Fruit fly (Drosophila melanogaster) whole organism, embryonic: ENCODE results near the gene BNIP3.

Source experiments
- Abd-B ChIP-seq: fragments of 200-800 bp; sonication (Bioruptor generic); optimal IDR thresholded peaks from 2 replicates; lab custom pipeline; 2018; ENCODE audit warnings: missing biosample characterization, mild to moderate bottlenecking, missing genetic modification characterization, moderate library complexity
- Asciz ChIP-seq: fragments of 200-800 bp; sonication (Bioruptor generic); optimal IDR thresholded peaks from 2 replicates; lab custom pipeline; 2017; ENCODE audit warnings: missing biosample characterization, mild to moderate bottlenecking, missing genetic modification characterization, missing genetic modification reagents
- Atf6 ChIP-seq: fragments of 200-800 bp; sonication (Bioruptor generic); IDR thresholded peaks from 2 replicates; pipeline ENCODE4 v1.3.6; 2022; ENCODE audit warnings: missing biosample characterization, missing genetic modification characterization
- CG10366 ChIP-seq: fragments of 200-800 bp; sonication (Bioruptor generic); IDR thresholded peaks from 2 replicates; pipeline ENCODE4 v1.3.6; 2022; ENCODE audit warnings: missing biosample characterization, missing genetic modification characterization
- CG10462 ChIP-seq: fragments of 200-800 bp; sonication (Bioruptor generic); optimal IDR thresholded peaks from 2 replicates; lab custom pipeline; 2016; ENCODE audit warnings: missing biosample characterization, missing genetic modification characterization
- CG10543 ChIP-seq: fragments of 200-800 bp; sonication (Bioruptor generic); optimal IDR thresholded peaks from 3 replicates; lab custom pipeline; 2017; ENCODE audit warnings: missing biosample characterization, mild to moderate bottlenecking, missing genetic modification characterization, moderate library complexity
- CG13424 ChIP-seq: fragments of 200-800 bp; sonication (Bioruptor generic); optimal IDR thresholded peaks from 2 replicates; lab custom pipeline; 2019; ENCODE audit warnings: missing biosample characterization, mild to moderate bottlenecking, missing genetic modification characterization, moderate library complexity
- CG14965 ChIP-seq: fragments of 200-800 bp; sonication (Bioruptor generic); optimal IDR thresholded peaks from 2 replicates; lab custom pipeline; 2016; ENCODE audit warnings: missing biosample characterization, missing genetic modification characterization, borderline replicate concordance
- CG15011 ChIP-seq: fragments of 200-800 bp; sonication (Bioruptor generic); optimal IDR thresholded peaks from 3 replicates; lab custom pipeline; 2018; ENCODE audit warnings: missing biosample characterization, mild to moderate bottlenecking, missing genetic modification characterization
- CG15696 ChIP-seq: fragments of 200-800 bp; sonication (Bioruptor generic); optimal IDR thresholded peaks from 2 replicates; lab custom pipeline; 2019; ENCODE audit warnings: missing biosample characterization, mild to moderate bottlenecking, missing genetic modification characterization, moderate library complexity
- CG16813 ChIP-seq: fragments of 200-800 bp; sonication (Bioruptor generic); IDR thresholded peaks from 3 replicates; pipeline ENCODE4 v1.3.6; 2022; ENCODE audit warnings: missing biosample characterization, missing genetic modification characterization; ENCODE audit not compliant: partially characterized antibody
- CG16815 ChIP-seq: fragments of 200-800 bp; sonication (Bioruptor generic); optimal IDR thresholded peaks from 3 replicates; lab custom pipeline; 2017; ENCODE audit warnings: missing biosample characterization, mild to moderate bottlenecking, missing genetic modification characterization
- CG17186 ChIP-seq: fragments of 200-800 bp; sonication (Bioruptor generic); optimal IDR thresholded peaks from 3 replicates; lab custom pipeline; 2017; ENCODE audit warnings: missing biosample characterization, missing genetic modification reagents, missing genetic modification characterization
- CG3065 ChIP-seq: fragments of 200-800 bp; sonication (Bioruptor generic); optimal IDR thresholded peaks from 2 replicates; lab custom pipeline; 2016; ENCODE audit warnings: missing biosample characterization, missing genetic modification characterization
- CG3163 ChIP-seq: fragments of 200-800 bp; sonication (Bioruptor generic); optimal IDR thresholded peaks from 3 replicates; lab custom pipeline; 2016; ENCODE audit warnings: missing biosample characterization, missing genetic modification characterization
- CG4360 ChIP-seq: fragments of 200-800 bp; sonication (Bioruptor generic); IDR thresholded peaks from 2 replicates; pipeline ENCODE4 v1.3.6; 2022; ENCODE audit warnings: missing biosample characterization, missing genetic modification characterization
- CG4730 ChIP-seq: fragments of 200-800 bp; sonication (Bioruptor generic); IDR thresholded peaks from 2 replicates; pipeline ENCODE4 v1.3.6; 2022; ENCODE audit warnings: missing biosample characterization, missing genetic modification characterization
- CG5245 ChIP-seq: fragments of 200-800 bp; sonication (Bioruptor generic); optimal IDR thresholded peaks from 3 replicates; lab custom pipeline; 2016; ENCODE audit warnings: missing biosample characterization, missing genetic modification characterization
- CG6254 ChIP-seq: fragments of 200-800 bp; sonication (Bioruptor generic); optimal IDR thresholded peaks from 3 replicates; lab custom pipeline; 2017; ENCODE audit warnings: mild to moderate bottlenecking, missing biosample characterization, missing genetic modification reagents, missing genetic modification characterization
- CG6791 ChIP-seq: fragments of 200-800 bp; sonication (Bioruptor generic); IDR thresholded peaks from 3 replicates; pipeline ENCODE4 v1.3.6; 2022; ENCODE audit warnings: missing biosample characterization, missing genetic modification characterization; ENCODE audit not compliant: partially characterized antibody
- CG7556 ChIP-seq: fragments of 200-800 bp; sonication (Bioruptor generic); optimal IDR thresholded peaks from 2 replicates; lab custom pipeline; 2017; ENCODE audit warnings: missing biosample characterization, mild to moderate bottlenecking, missing genetic modification characterization
- CG7786 ChIP-seq: fragments of 200-800 bp; sonication (Bioruptor generic); optimal IDR thresholded peaks from 2 replicates; lab custom pipeline; 2016; ENCODE audit warnings: missing biosample characterization, missing genetic modification characterization
- CG7928 ChIP-seq: fragments of 200-800 bp; sonication (Bioruptor generic); optimal IDR thresholded peaks from 2 replicates; lab custom pipeline; 2017; ENCODE audit warnings: missing biosample characterization, mild to moderate bottlenecking, missing genetic modification characterization
- CG8089 ChIP-seq: fragments of 200-800 bp; sonication (Bioruptor generic); optimal IDR thresholded peaks from 3 replicates; lab custom pipeline; 2016; ENCODE audit warnings: missing biosample characterization, missing genetic modification characterization
- CG9817 ChIP-seq: fragments of 200-800 bp; sonication (Bioruptor generic); optimal IDR thresholded peaks from 2 replicates; lab custom pipeline; 2018; ENCODE audit warnings: missing biosample characterization, mild to moderate bottlenecking, missing genetic modification characterization, moderate library complexity
- CkIIα-i1 ChIP-seq: fragments of 200-800 bp; sonication (Bioruptor generic); IDR thresholded peaks from 2 replicates; pipeline ENCODE4 v1.3.6; 2022; ENCODE audit warnings: missing biosample characterization, missing genetic modification characterization
- Deaf1 ChIP-seq: fragments of 200-800 bp; optimal IDR thresholded peaks from 3 replicates; lab custom pipeline; 2019; ENCODE audit warnings: missing biosample characterization, mild to moderate bottlenecking, missing genetic modification characterization, moderate library complexity
- Dfd ChIP-seq, 2 experiments: fragments of >200 bp; optimal IDR thresholded peaks; 2 replicates each; lab custom pipeline; 2017; ENCODE audit warnings: missing biosample characterization in 2 of 2, missing genetic modification characterization in 2 of 2
- Doc3 ChIP-seq: fragments of 200-800 bp; sonication (Bioruptor generic); IDR thresholded peaks from 3 replicates; pipeline ENCODE4 v1.3.6; 2022; ENCODE audit warnings: missing biosample characterization, missing genetic modification characterization; ENCODE audit not compliant: partially characterized antibody
- HLH4C ChIP-seq: fragments of 200-800 bp; sonication (Bioruptor generic); IDR thresholded peaks from 3 replicates; pipeline ENCODE4 v1.3.6; 2022; ENCODE audit warnings: missing biosample characterization, missing genetic modification characterization; ENCODE audit not compliant: partially characterized antibody
- Lpt ChIP-seq: fragments of >200 bp; optimal IDR thresholded peaks from 2 replicates; lab custom pipeline; 2018; ENCODE audit warnings: missing biosample characterization, missing genetic modification characterization
- Scr ChIP-seq: fragments of 200-800 bp; sonication (Bioruptor generic); IDR thresholded peaks from 2 replicates; pipeline ENCODE4 v1.3.6; 2022; ENCODE audit warnings: missing biosample characterization, missing genetic modification characterization; ENCODE audit not compliant: partially characterized antibody
- Sry-δ ChIP-seq: fragments of 200-800 bp; sonication (Bioruptor generic); optimal IDR thresholded peaks from 2 replicates; lab custom pipeline; 2016; ENCODE audit warnings: missing biosample characterization, missing genetic modification characterization
- Taf1 ChIP-seq: fragments of 200-800 bp; sonication (Bioruptor generic); IDR thresholded peaks from 2 replicates; pipeline ENCODE4 v1.3.6; 2022; ENCODE audit warnings: missing biosample characterization, missing genetic modification characterization
- ac ChIP-seq: fragments of 200-800 bp; sonication (Bioruptor generic); optimal IDR thresholded peaks from 3 replicates; lab custom pipeline; 2017; ENCODE audit warnings: missing biosample characterization, mild to moderate bottlenecking, missing genetic modification characterization
- ara ChIP-seq: fragments of 200-800 bp; sonication (Bioruptor generic); IDR thresholded peaks from 2 replicates; pipeline ENCODE4 v1.3.6; 2022; ENCODE audit warnings: missing biosample characterization, missing genetic modification characterization
- bcd ChIP-seq: fragments of 200-800 bp; sonication (Bioruptor generic); optimal IDR thresholded peaks from 2 replicates; lab custom pipeline; 2017; ENCODE audit warnings: missing biosample characterization, mild to moderate bottlenecking, missing genetic modification characterization
- danr ChIP-seq: fragments of 200-800 bp; sonication (Bioruptor generic); IDR thresholded peaks from 2 replicates; pipeline ENCODE4 v1.3.6; 2022; ENCODE audit warnings: missing biosample characterization, missing genetic modification characterization
- ems ChIP-seq: fragments of 200-800 bp; sonication (Bioruptor generic); optimal IDR thresholded peaks from 3 replicates; lab custom pipeline; 2016; ENCODE audit warnings: missing biosample characterization, missing genetic modification characterization
- fd64A ChIP-seq: fragments of 200-800 bp; sonication (Bioruptor generic); optimal IDR thresholded peaks from 3 replicates; lab custom pipeline; 2018; ENCODE audit warnings: missing biosample characterization, mild to moderate bottlenecking, missing genetic modification characterization
- gt ChIP-seq: fragments of 200-800 bp; sonication (Bioruptor generic); IDR thresholded peaks from 2 replicates; pipeline ENCODE4 v1.3.6; 2022; ENCODE audit warnings: missing biosample characterization, missing genetic modification characterization
- hb ChIP-seq: fragments of 200-800 bp; sonication (Bioruptor generic); IDR thresholded peaks from 3 replicates; pipeline ENCODE4 v1.3.6; 2022; ENCODE audit warnings: missing biosample characterization, missing genetic modification characterization; ENCODE audit not compliant: partially characterized antibody
- inv ChIP-seq: fragments of 200-800 bp; sonication (Bioruptor generic); IDR thresholded peaks from 2 replicates; pipeline ENCODE4 v1.3.6; 2022; ENCODE audit warnings: missing biosample characterization, missing genetic modification characterization; ENCODE audit not compliant: partially characterized antibody
- lab ChIP-seq: fragments of 200-800 bp; sonication (Bioruptor generic); optimal IDR thresholded peaks from 3 replicates; lab custom pipeline; 2017; ENCODE audit warnings: missing biosample characterization, missing genetic modification characterization, mild to moderate bottlenecking, moderate library complexity, missing genetic modification reagents
- pzg ChIP-seq: fragments of 200-800 bp; sonication (Bioruptor generic); optimal IDR thresholded peaks from 3 replicates; lab custom pipeline; 2018; ENCODE audit warnings: missing biosample characterization, mild to moderate bottlenecking, missing genetic modification characterization, moderate library complexity
- row ChIP-seq: fragments of 200-800 bp; sonication (Bioruptor generic); IDR thresholded peaks from 3 replicates; pipeline ENCODE4 v1.3.6; 2022; ENCODE audit warnings: missing biosample characterization, missing genetic modification characterization
- sim ChIP-seq: fragments of 200-800 bp; sonication (Bioruptor generic); IDR thresholded peaks from 2 replicates; pipeline ENCODE4 v1.3.6; 2022; ENCODE audit warnings: missing biosample characterization, missing genetic modification characterization
- so ChIP-seq: fragments of 200-800 bp; sonication (Bioruptor generic); IDR thresholded peaks from 3 replicates; pipeline ENCODE4 v1.3.6; 2022; ENCODE audit warnings: missing biosample characterization, missing genetic modification characterization
- tio ChIP-seq: fragments of 200-800 bp; sonication (Bioruptor generic); optimal IDR thresholded peaks from 2 replicates; lab custom pipeline; 2017; ENCODE audit warnings: missing biosample characterization, missing genetic modification characterization, inconsistent platforms
- trem ChIP-seq: fragments of 200-800 bp; optimal IDR thresholded peaks from 3 replicates; lab custom pipeline; 2019; ENCODE audit warnings: missing biosample characterization, mild to moderate bottlenecking, missing genetic modification characterization, moderate library complexity
- z ChIP-seq: fragments of 200-800 bp; sonication (Bioruptor generic); IDR thresholded peaks from 3 replicates; pipeline ENCODE4 v1.3.6; 2022; ENCODE audit warnings: missing biosample characterization, missing genetic modification characterization

Gene BNIP3

dm6 chr3L:20503256-20503655 lies 15.9 kb downstream of the BNIP3 start (continued):
- TF ChIP-seq Deaf1 (no peak), CG14965 (GFP tag; lab: Kevin White, UChicago) (no peak), CG10366 (GFP tag; lab: Robert Waterston, UW) (no peak), CG4360 (GFP tag; lab: Robert Waterston, UW) (no peak), Asciz (no peak), lab (GFP tag; lab: Kevin White, UChicago) (no peak), CG10543 (GFP tag; lab: Kevin White, UChicago) (no peak), CG13424 (tag; lab: Kevin White, UChicago) (no peak), hb (no peak), CG15011 (no peak), Doc3 (no peak), Abd-B (GFP tag; lab: Kevin White, UChicago) (no peak), CG10462 (GFP tag; lab: Kevin White, UChicago) (no peak), trem (tag; lab: Kevin White, UChicago) (no peak), fd64A (GFP tag; lab: Kevin White, UChicago) (no peak), pzg (GFP tag; lab: Kevin White, UChicago) (no peak), inv (GFP tag; lab: Robert Waterston, UW) (peak; percentile 25; the same call in 1 of the 2 replicates), CG9817 (tag; lab: Kevin White, UChicago) (no peak), bcd (GFP tag; lab: Kevin White, UChicago) (no peak), CG15696 (tag; lab: Kevin White, UChicago) (no peak), row (GFP tag; lab: Robert Waterston, UW) (no peak), CG5245 (GFP tag; lab: Kevin White, UChicago) (no peak), CG3065 (GFP tag; lab: Kevin White, UChicago) (no peak), Lpt (no peak), ems (GFP tag; lab: Kevin White, UChicago) (no peak), Scr (peak; percentile 46), z (no peak), HLH4C (GFP tag; lab: Robert Waterston, UW) (peak; percentile 62; the same call in 2 of the 3 replicates), danr (GFP tag; lab: Robert Waterston, UW) (no peak), CG6254 (GFP tag; lab: Kevin White, UChicago) (no peak), gt (GFP tag; lab: Robert Waterston, UW) (no peak), so (GFP tag; lab: Robert Waterston, UW) (no peak), CG3163 (GFP tag; lab: Kevin White, UChicago) (no peak), tio (GFP tag; lab: Kevin White, UChicago) (no peak), sim (GFP tag; lab: Robert Waterston, UW) (no peak), CG16813 (peak; percentile 78), CkIIα-i1 (GFP tag; lab: Robert Waterston, UW) (no peak), CG7786 (GFP tag; lab: Kevin White, UChicago) (no peak), CG7928 (GFP tag; lab: Kevin White, UChicago) (no peak), Dfd (GFP tag; optimal IDR thresholded peaks at IDR 0.05; lab: Kevin White, UChicago) (no peak), Atf6 (GFP tag; lab: Robert Waterston, UW) (no peak), Sry-δ (GFP tag; lab: Kevin White, UChicago) (no peak), CG17186 (GFP tag; lab: Kevin White, UChicago) (no peak), ara (GFP tag; lab: Robert Waterston, UW) (no peak), Taf1 (GFP tag; lab: Robert Waterston, UW) (no peak), CG6791 (GFP tag; lab: Robert Waterston, UW) (peak; percentile 54; the same call in 2 of the 3 replicates), CG8089 (GFP tag; lab: Kevin White, UChicago) (no peak), CG7556 (no peak), ac (no peak), CG16815 (GFP tag; lab: Kevin White, UChicago) (no peak), CG4730 (GFP tag; lab: Robert Waterston, UW) (no peak)
